Worm (Caenorhabditis elegans) whole organism, L3 larva: ENCODE measurements around the gene C14B9.2.

Source experiments
- ceh-82 ChIP-seq: fragments of 150-350 bp; optimal IDR thresholded peaks from 2 replicates; lab custom pipeline; 2014; ENCODE audit warnings: missing biosample characterization, missing genetic modification characterization
- nhr-28 ChIP-seq: fragments of 150-350 bp; optimal IDR thresholded peaks from 2 replicates; lab custom pipeline; 2014; ENCODE audit warnings: missing biosample characterization, missing genetic modification characterization
- pqm-1 ChIP-seq: fragments of 150-350 bp; optimal IDR thresholded peaks from 2 replicates; lab custom pipeline; 2017; ENCODE audit warnings: missing biosample characterization, missing genetic modification characterization, inconsistent platforms

DNA sequence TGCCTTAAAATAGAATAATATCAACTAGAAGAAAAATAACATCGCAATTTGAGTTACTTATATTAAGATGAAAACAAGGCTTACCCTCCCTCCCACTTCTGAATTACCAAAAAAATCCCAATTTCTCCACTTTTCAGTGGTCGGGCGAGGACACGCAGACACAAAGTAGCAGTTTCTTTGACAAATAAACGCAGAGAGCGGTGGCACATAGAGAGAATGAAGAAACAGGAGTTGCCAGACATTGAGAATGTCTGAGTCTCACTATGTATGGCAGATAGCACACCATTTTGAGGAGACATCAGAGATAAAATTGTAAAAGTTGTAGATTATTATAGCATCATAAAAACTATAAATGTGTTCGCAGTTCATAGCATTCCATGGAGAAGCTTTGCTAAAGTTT lies 8.2 kb upstream of the C14B9.2 start:
- TF ChIP-seq pqm-1 (tag; lab: Kevin White, UChicago) (peak; percentile 49), nhr-28 (tag; lab: Kevin White, UChicago) (no peak), ceh-82 (tag; lab: Kevin White, UChicago) (no peak)
